Worm (Caenorhabditis elegans) whole organism, late embryonic: ENCODE data around the gene EGAP2.2.

Experiments used
- C38D4.7 ChIP-seq: fragments of 200-800 bp; sonication (Bioruptor generic); optimal IDR thresholded peaks from 2 replicates; lab custom pipeline; 2018; ENCODE audit warnings: mild to moderate bottlenecking, missing genetic modification characterization, moderate library complexity, missing compliant biosample characterization
- ahr-1 ChIP-seq: sonication (generic microtip); optimal IDR thresholded peaks from 2 replicates; lab custom pipeline; 2016; ENCODE audit warnings: missing genetic modification characterization, missing compliant biosample characterization
- ama-1 ChIP-seq: fragments of 150-350 bp; optimal IDR thresholded peaks from 2 replicates; lab custom pipeline; 2014
- ceh-18 ChIP-seq: sonication (generic microtip); optimal IDR thresholded peaks from 2 replicates; lab custom pipeline; 2016; ENCODE audit warnings: missing genetic modification characterization, missing compliant biosample characterization
- ceh-30 ChIP-seq: fragments of 150-350 bp; optimal IDR thresholded peaks from 2 replicates; lab custom pipeline; 2014; ENCODE audit warnings: missing biosample characterization, missing genetic modification characterization
- ceh-45 ChIP-seq: fragments of 200-800 bp; sonication (Bioruptor generic); IDR thresholded peaks from 2 replicates; pipeline ENCODE4 v1.3.6; 2022; ENCODE audit warnings: missing genetic modification reagents, missing genetic modification characterization, missing compliant biosample characterization
- ceh-48 ChIP-seq: sonication (generic microtip); optimal IDR thresholded peaks from 2 replicates; lab custom pipeline; 2016; ENCODE audit warnings: missing genetic modification characterization, inconsistent platforms, missing compliant biosample characterization
- ceh-9 ChIP-seq: sonication (generic microtip); optimal IDR thresholded peaks from 2 replicates; lab custom pipeline; 2016; ENCODE audit warnings: mild to moderate bottlenecking, missing genetic modification characterization, inconsistent platforms, missing compliant biosample characterization
- che-1 ChIP-seq: sonication (generic microtip); optimal IDR thresholded peaks from 2 replicates; lab custom pipeline; 2016; ENCODE audit warnings: mild to moderate bottlenecking, missing genetic modification characterization, missing compliant biosample characterization
- dve-1 ChIP-seq: sonication (generic microtip); optimal IDR thresholded peaks from 2 replicates; lab custom pipeline; 2017; ENCODE audit warnings: antibody characterized with exemption, mild to moderate bottlenecking, missing genetic modification characterization, missing compliant biosample characterization
- elt-2 ChIP-seq: sonication (generic microtip); optimal IDR thresholded peaks from 2 replicates; lab custom pipeline; 2016; ENCODE audit warnings: missing genetic modification reagents, missing genetic modification characterization, missing compliant biosample characterization
- gmeb-2 ChIP-seq: sonication (generic microtip); optimal IDR thresholded peaks from 2 replicates; lab custom pipeline; 2016; ENCODE audit warnings: missing genetic modification characterization, inconsistent platforms, missing compliant biosample characterization
- hlh-30 ChIP-seq: sonication (generic microtip); optimal IDR thresholded peaks from 2 replicates; lab custom pipeline; 2017; ENCODE audit warnings: antibody characterized with exemption, missing genetic modification characterization, missing compliant biosample characterization; ENCODE audit not compliant: insufficient read depth
- hlh-6 ChIP-seq: sonication (generic microtip); optimal IDR thresholded peaks from 2 replicates; lab custom pipeline; 2016; ENCODE audit warnings: missing genotype, missing genetic modification characterization, missing compliant biosample characterization
- lim-6 ChIP-seq: sonication (generic microtip); optimal IDR thresholded peaks from 2 replicates; lab custom pipeline; 2016; ENCODE audit warnings: missing genetic modification characterization, missing compliant biosample characterization
- lin-11 ChIP-seq: fragments of 200-800 bp; sonication (Bioruptor generic); optimal IDR thresholded peaks from 2 replicates; lab custom pipeline; 2018; ENCODE audit warnings: mild to moderate bottlenecking, missing genetic modification characterization, missing compliant biosample characterization
- mec-3 ChIP-seq: sonication (generic microtip); optimal IDR thresholded peaks from 2 replicates; lab custom pipeline; 2016; ENCODE audit warnings: borderline replicate concordance, missing genetic modification characterization, missing compliant biosample characterization
- nfya-1 ChIP-seq: sonication (generic microtip); optimal IDR thresholded peaks from 2 replicates; lab custom pipeline; 2017; ENCODE audit warnings: missing genetic modification characterization, mild to moderate bottlenecking, missing compliant biosample characterization, antibody characterized with exemption, moderate library complexity
- nhr-11 ChIP-seq: fragments of 150-350 bp; optimal IDR thresholded peaks from 2 replicates; lab custom pipeline; 2014; ENCODE audit warnings: missing biosample characterization, missing genetic modification characterization
- nhr-232 ChIP-seq: sonication (generic microtip); optimal IDR thresholded peaks from 2 replicates; lab custom pipeline; 2016; ENCODE audit warnings: missing genetic modification characterization, missing compliant biosample characterization
- odd-2 ChIP-seq: sonication (generic microtip); optimal IDR thresholded peaks from 2 replicates; lab custom pipeline; 2017; ENCODE audit warnings: antibody characterized with exemption, mild to moderate bottlenecking, missing genetic modification characterization, missing compliant biosample characterization
- pag-3 ChIP-seq: sonication (generic microtip); optimal IDR thresholded peaks from 2 replicates; lab custom pipeline; 2016; ENCODE audit warnings: missing compliant biosample characterization, missing genetic modification characterization, borderline replicate concordance
- pha-2 ChIP-seq: sonication (generic microtip); optimal IDR thresholded peaks from 2 replicates; lab custom pipeline; 2017; ENCODE audit warnings: mild to moderate bottlenecking, missing genetic modification characterization, missing compliant biosample characterization
- pqm-1 ChIP-seq: sonication (generic microtip); optimal IDR thresholded peaks from 2 replicates; lab custom pipeline; 2016; ENCODE audit warnings: missing genetic modification characterization, missing compliant biosample characterization
- pros-1 ChIP-seq: fragments of 150-350 bp; optimal IDR thresholded peaks from 2 replicates; lab custom pipeline; 2014; ENCODE audit warnings: missing biosample characterization, missing genetic modification reagents, missing genetic modification characterization
- ref-2 ChIP-seq: sonication (generic microtip); optimal IDR thresholded peaks from 2 replicates; lab custom pipeline; 2016; ENCODE audit warnings: missing genetic modification characterization, missing compliant biosample characterization
- rnt-1 ChIP-seq: sonication (generic microtip); optimal IDR thresholded peaks from 2 replicates; lab custom pipeline; 2016; ENCODE audit warnings: missing genetic modification characterization, missing compliant biosample characterization
- sox-2 ChIP-seq: fragments of 200-800 bp; sonication (Bioruptor generic); IDR thresholded peaks from 2 replicates; pipeline ENCODE4 v1.3.6; 2022; ENCODE audit warnings: missing genetic modification reagents, missing genetic modification characterization, missing compliant biosample characterization
- syd-9 ChIP-seq: sonication (generic microtip); optimal IDR thresholded peaks from 2 replicates; lab custom pipeline; 2016; ENCODE audit warnings: mild to moderate bottlenecking, missing genetic modification characterization, moderate library complexity, missing compliant biosample characterization
- tbx-2 ChIP-seq: sonication (generic microtip); optimal IDR thresholded peaks from 2 replicates; lab custom pipeline; 2016; ENCODE audit warnings: missing genetic modification characterization, missing compliant biosample characterization
- unc-42 ChIP-seq: sonication (generic microtip); optimal IDR thresholded peaks from 2 replicates; lab custom pipeline; 2016; ENCODE audit warnings: missing genotype, missing genetic modification characterization, missing compliant biosample characterization
- unc-55 ChIP-seq: sonication (generic microtip); optimal IDR thresholded peaks from 2 replicates; lab custom pipeline; 2017; ENCODE audit warnings: missing biosample characterization, missing genetic modification reagents, missing genetic modification characterization
- unc-86 ChIP-seq: sonication (generic microtip); optimal IDR thresholded peaks from 2 replicates; lab custom pipeline; 2016; ENCODE audit warnings: missing genetic modification characterization, missing compliant biosample characterization
- zip-5 ChIP-seq: sonication (generic microtip); optimal IDR thresholded peaks from 2 replicates; lab custom pipeline; 2016; ENCODE audit warnings: missing genetic modification characterization, missing compliant biosample characterization
- ztf-16 ChIP-seq: sonication (generic microtip); optimal IDR thresholded peaks from 2 replicates; lab custom pipeline; 2017; ENCODE audit warnings: missing genetic modification characterization, missing compliant biosample characterization

Gene EGAP2.2

DNA sequence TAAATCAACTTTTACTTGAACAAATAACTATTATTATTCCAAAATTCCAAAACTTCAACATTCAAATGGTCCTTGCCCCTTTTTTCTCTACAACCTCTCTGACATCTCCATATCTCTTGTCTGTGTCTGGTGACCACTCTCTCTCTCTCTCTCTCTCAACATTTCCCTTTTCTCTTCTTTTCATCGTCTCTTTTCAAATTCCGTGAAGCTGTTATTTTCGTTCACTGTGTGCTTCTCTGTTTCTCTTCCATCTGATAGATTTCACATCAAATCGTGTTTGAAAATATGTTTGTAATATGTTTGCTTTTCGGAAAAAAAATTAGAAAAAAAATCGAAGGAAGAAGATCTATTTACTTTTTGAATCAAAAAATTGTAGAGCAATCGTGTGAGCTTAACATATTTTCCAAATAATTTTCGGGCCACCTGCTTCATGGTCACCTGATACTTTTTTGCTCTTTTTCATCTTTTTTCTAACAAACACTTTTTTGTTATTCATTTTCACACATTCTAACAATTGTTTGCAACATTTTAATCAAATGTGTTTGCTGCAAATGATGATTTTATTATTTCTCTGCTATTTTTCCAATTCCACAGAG is 28.6 kb upstream of the EGAP2.2 start:
- TF ChIP-seq gmeb-2 (tag; lab: Kevin White, UChicago) (no peak), unc-55 (GFP tag; lab: Kevin White, UChicago) (peak; percentile 59), ref-2 (tag; lab: Kevin White, UChicago) (no peak), ceh-18 (tag; lab: Kevin White, UChicago) (peak; percentile 31), nfya-1 (peak; percentile 7), nhr-232 (tag; lab: Kevin White, UChicago) (no peak), ceh-45 (GFP tag; lab: Robert Waterston, UW) (no peak), hlh-30 (tag; lab: Kevin White, UChicago) (peak; percentile 61), dve-1 (tag; lab: Kevin White, UChicago) (no peak), sox-2 (GFP tag; lab: Robert Waterston, UW) (no peak), odd-2 (tag; lab: Kevin White, UChicago) (no peak), che-1 (tag; lab: Kevin White, UChicago) (no peak), unc-42 (tag; lab: Kevin White, UChicago) (peak; percentile 10), ahr-1 (no peak)

- TF ChIP-seq dve-1 (tag; lab: Kevin White, UChicago) (peak; percentile 40), zip-5 (tag; lab: Kevin White, UChicago) (no peak), pqm-1 (peak; percentile 66), elt-2 (tag; lab: Kevin White, UChicago) (peak; percentile 96), pag-3 (tag; lab: Kevin White, UChicago) (no peak)
Measured at ce11 chrII:5201922-5202562, 27.7 kb upstream of the EGAP2.2 start.

ce11 chrII:5202930-5203329 is 26.8 kb upstream of the EGAP2.2 start, which contains the start of gene ampd-1:
ampd-1 (plus strand) TSS chrII:5203322.
- TF ChIP-seq ztf-16 (tag; lab: Kevin White, UChicago) (no peak), ceh-48 (tag; lab: Kevin White, UChicago) (no peak), elt-2 (tag; lab: Kevin White, UChicago) (peak; percentile 84), pha-2 (tag; lab: Kevin White, UChicago) (no peak)

- TF ChIP-seq rnt-1 (no peak), mec-3 (tag; lab: Kevin White, UChicago) (no peak), elt-2 (tag; lab: Kevin White, UChicago) (peak; percentile 6), pag-3 (tag; lab: Kevin White, UChicago) (no peak)
- TF ChIP-seq, all 69 proteins: peak for 1
Measured at ce11 chrII:5205286-5205685, 24.4 kb upstream of the EGAP2.2 start.

DNA sequence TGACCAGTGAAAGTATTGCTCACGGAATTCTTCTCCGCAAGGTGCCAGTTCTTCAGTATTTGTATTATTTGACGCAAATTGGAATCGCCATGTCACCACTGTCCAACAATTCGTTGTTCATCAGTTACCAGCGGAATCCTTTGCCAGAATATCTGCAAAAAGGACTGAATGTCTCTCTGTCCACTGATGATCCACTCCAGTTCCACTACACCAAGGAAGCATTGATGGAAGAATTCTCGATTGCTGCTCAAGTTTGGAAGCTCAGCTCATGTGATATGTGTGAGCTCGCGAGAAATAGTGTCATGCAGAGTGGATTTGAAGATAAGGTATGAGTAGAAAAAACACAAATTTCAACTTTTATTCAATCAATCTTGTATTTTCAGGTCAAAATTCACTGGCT is 20.6 kb upstream of the EGAP2.2 start:
- TF ChIP-seq ceh-45 (GFP tag; lab: Robert Waterston, UW) (no peak), elt-2 (tag; lab: Kevin White, UChicago) (no peak), ama-1 (lab: Kevin White, UChicago) (no peak), hlh-6 (no peak), ahr-1 (no peak), nhr-11 (no peak), pqm-1 (no peak), pros-1 (tag; lab: Kevin White, UChicago) (no peak), lim-6 (tag; lab: Kevin White, UChicago) (no peak), nhr-232 (tag; lab: Kevin White, UChicago) (no peak), C38D4.7 (GFP tag; lab: Kevin White, UChicago) (no peak), lin-11 (tag; lab: Kevin White, UChicago) (no peak), ceh-9 (tag; lab: Kevin White, UChicago) (no peak), tbx-2 (no peak), ceh-30 (tag; lab: Kevin White, UChicago) (no peak), mec-3 (tag; lab: Kevin White, UChicago) (no peak), unc-86 (tag; lab: Kevin White, UChicago) (no peak), syd-9 (no peak)
